Fruit fly (Drosophila melanogaster) whole organism, embryonic: ENCODE results near the gene sdt.

Experiments used
- Bgb ChIP-seq: fragments of 200-800 bp; sonication (Bioruptor generic); IDR thresholded peaks from 2 replicates; pipeline ENCODE4 v1.3.6; 2022; ENCODE audit warnings: missing biosample characterization, missing genetic modification characterization; ENCODE audit not compliant: partially characterized antibody
- CG11560 ChIP-seq: fragments of 200-800 bp; sonication (Bioruptor generic); IDR thresholded peaks from 3 replicates; pipeline ENCODE4 v1.3.6; 2022; ENCODE audit warnings: missing biosample characterization, missing genetic modification characterization
- CG11695 ChIP-seq: fragments of 200-800 bp; sonication (Bioruptor generic); IDR thresholded peaks from 3 replicates; pipeline ENCODE4 v1.3.6; 2022; ENCODE audit warnings: missing biosample characterization, missing genetic modification characterization
- CG12236 ChIP-seq: fragments of 200-800 bp; sonication (Bioruptor generic); optimal IDR thresholded peaks from 2 replicates; lab custom pipeline; 2016; ENCODE audit warnings: missing biosample characterization, missing genetic modification characterization
- CG12391 ChIP-seq: fragments of 200-800 bp; sonication (Bioruptor generic); optimal IDR thresholded peaks from 3 replicates; lab custom pipeline; 2018; ENCODE audit warnings: missing biosample characterization, mild to moderate bottlenecking, missing genetic modification characterization, moderate library complexity
- CG12744 ChIP-seq: fragments of 200-800 bp; sonication (Bioruptor generic); optimal IDR thresholded peaks from 2 replicates; lab custom pipeline; 2016; ENCODE audit warnings: missing biosample characterization, missing genetic modification characterization
- CG13287 ChIP-seq: fragments of 200-800 bp; sonication (Bioruptor generic); IDR thresholded peaks from 2 replicates; pipeline ENCODE4 v1.3.6; 2022; ENCODE audit warnings: missing biosample characterization, missing genetic modification characterization; ENCODE audit not compliant: partially characterized antibody
- CG13775 ChIP-seq: fragments of 200-800 bp; sonication (Bioruptor generic); optimal IDR thresholded peaks from 3 replicates; lab custom pipeline; 2017; ENCODE audit warnings: missing biosample characterization, mild to moderate bottlenecking, missing genetic modification characterization
- CG15696 ChIP-seq: fragments of 200-800 bp; sonication (Bioruptor generic); optimal IDR thresholded peaks from 2 replicates; lab custom pipeline; 2019; ENCODE audit warnings: missing biosample characterization, mild to moderate bottlenecking, missing genetic modification characterization, moderate library complexity
- CG16813 ChIP-seq: fragments of 200-800 bp; sonication (Bioruptor generic); IDR thresholded peaks from 3 replicates; pipeline ENCODE4 v1.3.6; 2022; ENCODE audit warnings: missing biosample characterization, missing genetic modification characterization; ENCODE audit not compliant: partially characterized antibody
- CG17361 ChIP-seq: fragments of 200-800 bp; sonication (Bioruptor generic); IDR thresholded peaks from 3 replicates; pipeline ENCODE4 v1.3.6; 2022; ENCODE audit warnings: missing biosample characterization, missing genetic modification characterization
- CG17568 ChIP-seq: fragments of 200-800 bp; sonication (Bioruptor generic); optimal IDR thresholded peaks from 2 replicates; lab custom pipeline; 2018; ENCODE audit warnings: missing biosample characterization, mild to moderate bottlenecking, missing genetic modification characterization, moderate library complexity
- CG17829 ChIP-seq: fragments of 200-800 bp; optimal IDR thresholded peaks from 2 replicates; lab custom pipeline; 2019; ENCODE audit warnings: missing biosample characterization, mild to moderate bottlenecking, missing genetic modification characterization, moderate library complexity
- CG17912 ChIP-seq: fragments of 200-800 bp; sonication (Bioruptor generic); optimal IDR thresholded peaks from 2 replicates; lab custom pipeline; 2018; ENCODE audit warnings: missing biosample characterization, mild to moderate bottlenecking, missing genetic modification characterization
- CG18476 ChIP-seq: fragments of 200-800 bp; sonication (Bioruptor generic); optimal IDR thresholded peaks from 2 replicates; lab custom pipeline; 2016; ENCODE audit warnings: missing biosample characterization, mild to moderate bottlenecking, missing genetic modification characterization
- CG3065 ChIP-seq: fragments of 200-800 bp; sonication (Bioruptor generic); optimal IDR thresholded peaks from 2 replicates; lab custom pipeline; 2016; ENCODE audit warnings: missing biosample characterization, missing genetic modification characterization
- CG3407 ChIP-seq: fragments of 200-800 bp; sonication (Bioruptor generic); optimal IDR thresholded peaks from 2 replicates; lab custom pipeline; 2018; ENCODE audit warnings: missing biosample characterization, mild to moderate bottlenecking, missing genetic modification characterization
- CG34224 ChIP-seq: fragments of 200-800 bp; sonication (Bioruptor generic); IDR thresholded peaks from 3 replicates; pipeline ENCODE4 v1.3.6; 2022; ENCODE audit warnings: missing biosample characterization, missing genetic modification characterization; ENCODE audit not compliant: partially characterized antibody
- CG4424 ChIP-seq: fragments of 200-800 bp; sonication (Bioruptor generic); optimal IDR thresholded peaks from 3 replicates; lab custom pipeline; 2016; ENCODE audit warnings: missing biosample characterization, missing genetic modification characterization
- CG5953 ChIP-seq: fragments of 200-800 bp; sonication (Bioruptor generic); IDR thresholded peaks from 2 replicates; pipeline ENCODE4 v1.3.6; 2022; ENCODE audit warnings: missing biosample characterization, missing genetic modification characterization
- CG6272 ChIP-seq: fragments of 200-800 bp; sonication (Bioruptor generic); IDR thresholded peaks from 2 replicates; pipeline ENCODE4 v1.3.6; 2022; ENCODE audit warnings: missing biosample characterization, missing genetic modification characterization
- CG7745 ChIP-seq: fragments of 200-800 bp; sonication (Bioruptor generic); optimal IDR thresholded peaks from 2 replicates; lab custom pipeline; 2018; ENCODE audit warnings: missing biosample characterization, mild to moderate bottlenecking, missing genetic modification characterization, moderate library complexity
- CG7963 ChIP-seq: fragments of 200-800 bp; sonication (Bioruptor generic); IDR thresholded peaks from 3 replicates; pipeline ENCODE4 v1.3.6; 2022; ENCODE audit warnings: missing biosample characterization, missing genetic modification characterization; ENCODE audit not compliant: partially characterized antibody
- CG7987 ChIP-seq: fragments of 200-800 bp; sonication (Bioruptor generic); optimal IDR thresholded peaks from 2 replicates; lab custom pipeline; 2018; ENCODE audit warnings: missing biosample characterization, mild to moderate bottlenecking, missing genetic modification characterization, moderate library complexity
- Chrac-16 ChIP-seq: fragments of 200-800 bp; sonication (Bioruptor generic); optimal IDR thresholded peaks from 3 replicates; lab custom pipeline; 2016; ENCODE audit warnings: missing biosample characterization, missing genetic modification characterization
- Elba2 ChIP-seq: fragments of 200-800 bp; sonication (Bioruptor generic); optimal IDR thresholded peaks from 3 replicates; lab custom pipeline; 2016; ENCODE audit warnings: missing biosample characterization, missing genetic modification characterization
- Ets65A ChIP-seq: fragments of 200-800 bp; sonication (Bioruptor generic); peaks from one replicate; lab custom pipeline; 2016; ENCODE audit warnings: missing biosample characterization, missing genetic modification characterization
- GATAe ChIP-seq: fragments of 200-800 bp; sonication (Bioruptor generic); conservative IDR thresholded peaks from 2 replicates; pipeline ENCODE4 v1.3.6; 2022; ENCODE audit warnings: missing biosample characterization, missing genetic modification characterization
- HLH54F ChIP-seq: fragments of 200-800 bp; sonication (Bioruptor generic); optimal IDR thresholded peaks from 3 replicates; lab custom pipeline; 2016; ENCODE audit warnings: missing biosample characterization, missing genetic modification characterization
- HLHmδ ChIP-seq: fragments of 200-800 bp; sonication (Bioruptor generic); optimal IDR thresholded peaks from 2 replicates; lab custom pipeline; 2018; ENCODE audit warnings: missing biosample characterization, mild to moderate bottlenecking, missing genetic modification characterization, moderate library complexity
- Hr39 ChIP-seq: fragments of >200 bp; optimal IDR thresholded peaks from 2 replicates; lab custom pipeline; 2017
- Hr78 ChIP-seq, 2 experiments: fragments of 200-800 bp in 1 of 2; fragments of >200 bp in 1 of 2; sonication (Bioruptor generic) in 1 of 2; optimal IDR thresholded peaks; 2 replicates each; lab custom pipeline; 2017 to 2019; ENCODE audit warnings: missing biosample characterization in 2 of 2, missing genetic modification characterization in 2 of 2, mild to moderate bottlenecking in 1 of 2, moderate library complexity in 1 of 2
- Med ChIP-seq: fragments of 200-800 bp; sonication (Bioruptor generic); peaks from one replicate; lab custom pipeline; 2016; ENCODE audit warnings: missing biosample characterization, missing genetic modification characterization, mild to moderate bottlenecking, inconsistent platforms, moderate library complexity
- Myb ChIP-seq: fragments of 200-800 bp; sonication (Bioruptor generic); optimal IDR thresholded peaks from 2 replicates; lab custom pipeline; 2016; ENCODE audit warnings: missing biosample characterization, missing genetic modification characterization
- Opbp ChIP-seq: fragments of 200-800 bp; sonication (Bioruptor generic); IDR thresholded peaks from 3 replicates; pipeline ENCODE4 v1.3.6; 2022; ENCODE audit warnings: missing biosample characterization, missing genetic modification characterization; ENCODE audit not compliant: partially characterized antibody
- Poxn ChIP-seq: fragments of 200-800 bp; sonication (Bioruptor generic); IDR thresholded peaks from 2 replicates; pipeline ENCODE4 v1.3.6; 2022; ENCODE audit warnings: missing biosample characterization, missing genetic modification characterization
- Usf ChIP-seq: fragments of 200-800 bp; sonication (Bioruptor generic); optimal IDR thresholded peaks from 2 replicates; lab custom pipeline; 2017; ENCODE audit warnings: missing genotype, missing biosample characterization, missing genetic modification characterization
- az2 ChIP-seq: fragments of 200-800 bp; sonication (Bioruptor generic); optimal IDR thresholded peaks from 3 replicates; lab custom pipeline; 2016; ENCODE audit warnings: missing biosample characterization, missing genetic modification characterization
- caup ChIP-seq: fragments of 200-800 bp; sonication (Bioruptor generic); optimal IDR thresholded peaks from 3 replicates; lab custom pipeline; 2017; ENCODE audit warnings: missing biosample characterization, mild to moderate bottlenecking, missing genetic modification characterization, moderate library complexity; ENCODE audit not compliant: severe bottlenecking
- danr ChIP-seq: fragments of 200-800 bp; sonication (Bioruptor generic); IDR thresholded peaks from 2 replicates; pipeline ENCODE4 v1.3.6; 2022; ENCODE audit warnings: missing biosample characterization, missing genetic modification characterization
- emc ChIP-seq: fragments of 200-800 bp; sonication (Bioruptor generic); optimal IDR thresholded peaks from 2 replicates; lab custom pipeline; 2016; ENCODE audit warnings: missing biosample characterization, missing genetic modification characterization
- ewg ChIP-seq: fragments of 200-800 bp; sonication (Bioruptor generic); optimal IDR thresholded peaks from 3 replicates; lab custom pipeline; 2017; ENCODE audit warnings: mild to moderate bottlenecking, missing biosample characterization, missing genetic modification reagents, missing genetic modification characterization
- ken ChIP-seq: fragments of 200-800 bp; sonication (Bioruptor generic); IDR thresholded peaks from 3 replicates; pipeline ENCODE4 v1.3.6; 2022; ENCODE audit warnings: missing biosample characterization, missing genetic modification characterization
- lola ChIP-seq, 3 experiments: fragments of >200 bp in 2 of 3; fragments of 200-800 bp in 1 of 3; sonication (Bioruptor generic) in 1 of 3; optimal IDR thresholded peaks; 2 replicates each; lab custom pipeline; 2017 to 2019; ENCODE audit warnings: missing biosample characterization in 3 of 3, missing genetic modification characterization in 3 of 3, mild to moderate bottlenecking in 1 of 3, moderate library complexity in 1 of 3
- mld ChIP-seq: fragments of 200-800 bp; sonication (Bioruptor generic); IDR thresholded peaks from 3 replicates; pipeline ENCODE4 v1.3.6; 2022; ENCODE audit warnings: missing biosample characterization, missing genetic modification characterization; ENCODE audit not compliant: partially characterized antibody
- nerfin-1 ChIP-seq: fragments of 200-800 bp; sonication (Bioruptor generic); optimal IDR thresholded peaks from 3 replicates; lab custom pipeline; 2019; ENCODE audit warnings: missing biosample characterization, mild to moderate bottlenecking, missing genetic modification characterization, moderate library complexity
- otp ChIP-seq: fragments of 200-800 bp; sonication (Bioruptor generic); IDR thresholded peaks from 3 replicates; pipeline ENCODE4, ENCODE4 v1.3.6; 2022; ENCODE audit warnings: missing biosample characterization, missing genetic modification characterization
- pnt ChIP-seq: fragments of 200-800 bp; sonication (Bioruptor generic); optimal IDR thresholded peaks from 3 replicates; lab custom pipeline; 2016; ENCODE audit warnings: missing biosample characterization, missing genetic modification characterization
- sd ChIP-seq: fragments of 200-800 bp; sonication (Bioruptor generic); optimal IDR thresholded peaks from 3 replicates; lab custom pipeline; 2018; ENCODE audit warnings: missing biosample characterization, mild to moderate bottlenecking, missing genetic modification characterization, moderate library complexity
- sima ChIP-seq: fragments of 200-800 bp; sonication (Bioruptor generic); optimal IDR thresholded peaks from 2 replicates; lab custom pipeline; 2016; ENCODE audit warnings: missing biosample characterization, missing genetic modification characterization

The sdt gene

DNA sequence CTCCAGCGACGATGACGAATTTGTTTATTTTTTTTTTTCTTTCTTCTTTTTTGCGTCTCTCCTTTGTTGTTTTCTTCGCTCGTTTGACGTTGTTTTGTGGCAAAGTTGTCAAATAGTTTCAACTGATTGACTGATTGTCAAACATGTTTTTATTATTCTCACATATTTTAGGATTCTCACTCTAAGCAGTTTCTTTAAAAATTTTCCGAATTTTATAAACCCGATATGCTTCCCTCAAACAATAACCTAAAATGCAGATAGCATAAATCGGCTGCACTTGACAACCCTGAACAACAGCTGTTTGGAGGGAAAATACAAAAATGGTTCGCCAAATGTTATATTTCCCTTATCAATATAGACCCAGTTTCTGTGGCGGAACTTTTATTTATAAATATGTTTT is 34.8 kb upstream of the sdt start, which contains the start of gene CG17982 (continued):
- TF ChIP-seq CG34224: peak; percentile 52; the same call in 1 of the 3 replicates
- peak; percentile 77 for TF ChIP-seq CG15696 (tag; lab: Kevin White, UChicago)
- TF ChIP-seq CG17829 (tag; lab: Kevin White, UChicago): peak; percentile 85
- no peak for TF ChIP-seq GATAe (GFP tag; lab: Robert Waterston, UW)
- peak; percentile 33 for TF ChIP-seq sima (GFP tag; lab: Kevin White, UChicago)
- TF ChIP-seq caup (GFP tag; lab: Kevin White, UChicago): peak; percentile 82
- TF ChIP-seq lola (GFP tag; optimal IDR thresholded peaks at IDR 0.05; lab: Kevin White, UChicago): peak in 1 of 3 experiments; percentile 77
- TF ChIP-seq CG16813 (GFP tag; lab: Robert Waterston, UW): no peak
- peak; percentile 81 for TF ChIP-seq CG11695
- peak; percentile 2 for TF ChIP-seq CG3065 (GFP tag; lab: Kevin White, UChicago)
- peak; percentile 78 for TF ChIP-seq CG13775
- peak; percentile 37; the same call in 1 of the 3 replicates for TF ChIP-seq CG11560 (tag; lab: Robert Waterston, UW)
- TF ChIP-seq HLH54F (GFP tag; lab: Kevin White, UChicago): peak; percentile 86
- TF ChIP-seq CG13287: no peak; the same call in 1 of the 2 replicates
- TF ChIP-seq nerfin-1 (tag; lab: Kevin White, UChicago): peak; percentile 81
- peak; percentile 32 for TF ChIP-seq Usf (GFP tag; lab: Kevin White, UChicago)
- TF ChIP-seq CG7987 (GFP tag; lab: Kevin White, UChicago): peak; percentile 70
- TF ChIP-seq pnt (GFP tag; lab: Kevin White, UChicago): peak; percentile 71
- peak; percentile 62 for TF ChIP-seq sd (tag; lab: Kevin White, UChicago)
- peak; percentile 70 for TF ChIP-seq CG3407 (GFP tag; lab: Kevin White, UChicago)
- no peak for TF ChIP-seq CG7963 (GFP tag; lab: Robert Waterston, UW)
- TF ChIP-seq CG18476 (GFP tag; lab: Kevin White, UChicago): peak; percentile 68
- peak; percentile 82 for TF ChIP-seq CG17361 (GFP tag; lab: Robert Waterston, UW)
- peak; percentile 66 for TF ChIP-seq Myb
- TF ChIP-seq danr (GFP tag; lab: Robert Waterston, UW): no peak
- peak; percentile 90 for TF ChIP-seq CG12391 (tag; lab: Kevin White, UChicago)
- peak in 1 of 2 experiments; percentile 16 for TF ChIP-seq Hr78 (GFP tag; optimal IDR thresholded peaks at IDR 0.05; lab: Kevin White, UChicago)
- 0 out of 2 replicates have a peak, but pooled peaks have one; percentile 34 for TF ChIP-seq CG6272
- TF ChIP-seq Elba2: peak; percentile 4
- peak; percentile 84 for TF ChIP-seq az2 (GFP tag; lab: Kevin White, UChicago)
- peak; percentile 69; the same call in 2 of the 3 replicates for TF ChIP-seq otp (GFP tag; lab: Robert Waterston, UW)
- TF ChIP-seq Med: peak; percentile 98
- TF ChIP-seq Poxn (GFP tag; lab: Robert Waterston, UW): no peak
- peak; percentile 59; the same call in 1 of the 2 replicates for TF ChIP-seq CG5953
- peak; percentile 75 for TF ChIP-seq Chrac-16 (GFP tag; lab: Kevin White, UChicago)
- peak; percentile 83 for TF ChIP-seq CG17912 (GFP tag; lab: Kevin White, UChicago)
- peak; percentile 51 for TF ChIP-seq emc (GFP tag; lab: Kevin White, UChicago)
- peak; percentile 82 for TF ChIP-seq CG4424 (GFP tag; lab: Kevin White, UChicago)
- peak; percentile 53 for TF ChIP-seq CG12236
- no peak for TF ChIP-seq Hr39 (lab: Kevin White, UChicago)
- no peak for TF ChIP-seq Opbp (GFP tag; lab: Robert Waterston, UW)
- no peak for TF ChIP-seq CG17568 (GFP tag; lab: Kevin White, UChicago)
- no peak for TF ChIP-seq HLHmδ
- TF ChIP-seq ken (GFP tag; lab: Robert Waterston, UW): peak; percentile 75
- TF ChIP-seq CG7745 (tag; lab: Kevin White, UChicago): no peak
- no peak for TF ChIP-seq mld (GFP tag; lab: Robert Waterston, UW)
- TF ChIP-seq CG12744 (GFP tag; lab: Kevin White, UChicago): peak; percentile 79
- peak; percentile 97 for TF ChIP-seq Ets65A (GFP tag; lab: Kevin White, UChicago)
- TF ChIP-seq ewg (GFP tag; lab: Kevin White, UChicago): peak; percentile 64
- TF ChIP-seq Bgb (GFP tag; lab: Robert Waterston, UW): no peak
